Worm (Caenorhabditis elegans) whole organism, late embryonic: Measurements from ENCODE around the gene F26F2.3.

Source experiments
- C08G9.2 ChIP-seq: sonication (generic microtip); optimal IDR thresholded peaks from 2 replicates; lab custom pipeline; 2016; ENCODE audit warnings: mild to moderate bottlenecking, missing genetic modification characterization, moderate library complexity, missing compliant biosample characterization
- C38D4.7 ChIP-seq: fragments of 200-800 bp; sonication (Bioruptor generic); optimal IDR thresholded peaks from 2 replicates; lab custom pipeline; 2018; ENCODE audit warnings: mild to moderate bottlenecking, missing genetic modification characterization, moderate library complexity, missing compliant biosample characterization
- F13H6.1 ChIP-seq: sonication (generic microtip); optimal IDR thresholded peaks from 2 replicates; lab custom pipeline; 2016; ENCODE audit warnings: missing genetic modification characterization, missing compliant biosample characterization
- K02D7.2 ChIP-seq: sonication (generic microtip); optimal IDR thresholded peaks from 2 replicates; lab custom pipeline; 2017; ENCODE audit warnings: mild to moderate bottlenecking, missing genetic modification characterization, missing compliant biosample characterization
- K09A11.1 ChIP-seq: sonication (generic microtip); optimal IDR thresholded peaks from 2 replicates; lab custom pipeline; 2017; ENCODE audit warnings: antibody characterized with exemption, mild to moderate bottlenecking, missing genetic modification characterization, missing compliant biosample characterization; ENCODE audit not compliant: insufficient read depth
- ahr-1 ChIP-seq: sonication (generic microtip); optimal IDR thresholded peaks from 2 replicates; lab custom pipeline; 2016; ENCODE audit warnings: missing genetic modification characterization, missing compliant biosample characterization
- ama-1 ChIP-seq: fragments of 150-350 bp; optimal IDR thresholded peaks from 2 replicates; lab custom pipeline; 2014
- ceh-14 ChIP-seq: sonication (generic microtip); optimal IDR thresholded peaks from 2 replicates; lab custom pipeline; 2016; ENCODE audit warnings: missing genotype, missing genetic modification characterization, missing compliant biosample characterization
- ceh-18 ChIP-seq: sonication (generic microtip); optimal IDR thresholded peaks from 2 replicates; lab custom pipeline; 2016; ENCODE audit warnings: missing genetic modification characterization, missing compliant biosample characterization
- ceh-2 ChIP-seq: sonication (generic microtip); optimal IDR thresholded peaks from 2 replicates; lab custom pipeline; 2016; ENCODE audit warnings: missing genotype, missing genetic modification characterization, missing compliant biosample characterization
- ceh-22 ChIP-seq: sonication (generic microtip); optimal IDR thresholded peaks from 2 replicates; lab custom pipeline; 2017; ENCODE audit warnings: missing biosample characterization, missing genetic modification characterization
- ceh-24 ChIP-seq: sonication (generic microtip); optimal IDR thresholded peaks from 2 replicates; lab custom pipeline; 2016; ENCODE audit warnings: mild to moderate bottlenecking, missing genetic modification characterization, missing compliant biosample characterization
- ceh-31 ChIP-seq: sonication (generic microtip); optimal IDR thresholded peaks from 2 replicates; lab custom pipeline; 2016; ENCODE audit warnings: missing genetic modification characterization, missing compliant biosample characterization
- ceh-34 ChIP-seq: sonication (generic microtip); optimal IDR thresholded peaks from 2 replicates; lab custom pipeline; 2016; ENCODE audit warnings: mild to moderate bottlenecking, missing genetic modification characterization, missing compliant biosample characterization
- ceh-45 ChIP-seq: fragments of 200-800 bp; sonication (Bioruptor generic); IDR thresholded peaks from 2 replicates; pipeline ENCODE4 v1.3.6; 2022; ENCODE audit warnings: missing genetic modification reagents, missing genetic modification characterization, missing compliant biosample characterization
- ceh-48 ChIP-seq: sonication (generic microtip); optimal IDR thresholded peaks from 2 replicates; lab custom pipeline; 2016; ENCODE audit warnings: missing genetic modification characterization, inconsistent platforms, missing compliant biosample characterization
- ceh-9 ChIP-seq: sonication (generic microtip); optimal IDR thresholded peaks from 2 replicates; lab custom pipeline; 2016; ENCODE audit warnings: mild to moderate bottlenecking, missing genetic modification characterization, inconsistent platforms, missing compliant biosample characterization
- che-1 ChIP-seq: sonication (generic microtip); optimal IDR thresholded peaks from 2 replicates; lab custom pipeline; 2016; ENCODE audit warnings: mild to moderate bottlenecking, missing genetic modification characterization, missing compliant biosample characterization
- elt-4 ChIP-seq: sonication (generic microtip); optimal IDR thresholded peaks from 2 replicates; lab custom pipeline; 2016; ENCODE audit warnings: missing genetic modification characterization, missing compliant biosample characterization
- ets-4 ChIP-seq: sonication (generic microtip); optimal IDR thresholded peaks from 2 replicates; lab custom pipeline; 2016; ENCODE audit warnings: missing genetic modification characterization, missing compliant biosample characterization
- eyg-1 ChIP-seq: sonication (generic microtip); optimal IDR thresholded peaks from 2 replicates; lab custom pipeline; 2016; ENCODE audit warnings: missing genotype, missing genetic modification characterization, missing compliant biosample characterization
- fkh-10 ChIP-seq: fragments of 150-350 bp; optimal IDR thresholded peaks from 2 replicates; lab custom pipeline; 2014; ENCODE audit warnings: missing biosample characterization, missing genetic modification reagents, missing genetic modification characterization
- fkh-6 ChIP-seq: sonication (generic microtip); optimal IDR thresholded peaks from 2 replicates; lab custom pipeline; 2016; ENCODE audit warnings: missing genetic modification characterization, missing compliant biosample characterization
- hlh-15 ChIP-seq: sonication (generic microtip); optimal IDR thresholded peaks from 2 replicates; lab custom pipeline; 2016; ENCODE audit warnings: missing genetic modification characterization, missing compliant biosample characterization
- hlh-6 ChIP-seq: sonication (generic microtip); optimal IDR thresholded peaks from 2 replicates; lab custom pipeline; 2016; ENCODE audit warnings: missing genotype, missing genetic modification characterization, missing compliant biosample characterization
- lim-6 ChIP-seq: sonication (generic microtip); optimal IDR thresholded peaks from 2 replicates; lab custom pipeline; 2016; ENCODE audit warnings: missing genetic modification characterization, missing compliant biosample characterization
- lin-11 ChIP-seq: fragments of 200-800 bp; sonication (Bioruptor generic); optimal IDR thresholded peaks from 2 replicates; lab custom pipeline; 2018; ENCODE audit warnings: mild to moderate bottlenecking, missing genetic modification characterization, missing compliant biosample characterization
- mec-3 ChIP-seq: sonication (generic microtip); optimal IDR thresholded peaks from 2 replicates; lab custom pipeline; 2016; ENCODE audit warnings: borderline replicate concordance, missing genetic modification characterization, missing compliant biosample characterization
- nfya-1 ChIP-seq: sonication (generic microtip); optimal IDR thresholded peaks from 2 replicates; lab custom pipeline; 2017; ENCODE audit warnings: missing genetic modification characterization, mild to moderate bottlenecking, missing compliant biosample characterization, antibody characterized with exemption, moderate library complexity
- nhr-232 ChIP-seq: sonication (generic microtip); optimal IDR thresholded peaks from 2 replicates; lab custom pipeline; 2016; ENCODE audit warnings: missing genetic modification characterization, missing compliant biosample characterization
- odd-2 ChIP-seq: sonication (generic microtip); optimal IDR thresholded peaks from 2 replicates; lab custom pipeline; 2017; ENCODE audit warnings: antibody characterized with exemption, mild to moderate bottlenecking, missing genetic modification characterization, missing compliant biosample characterization
- pag-3 ChIP-seq: sonication (generic microtip); optimal IDR thresholded peaks from 2 replicates; lab custom pipeline; 2016; ENCODE audit warnings: missing compliant biosample characterization, missing genetic modification characterization, borderline replicate concordance
- pax-1 ChIP-seq: fragments of 150-350 bp; optimal IDR thresholded peaks from 2 replicates; lab custom pipeline; 2014; ENCODE audit warnings: missing biosample characterization, missing genetic modification characterization
- pha-4 ChIP-seq: fragments of 150-350 bp; optimal IDR thresholded peaks from 2 replicates; lab custom pipeline; 2018; ENCODE audit warnings: missing biosample characterization, missing genetic modification reagents, missing genetic modification characterization
- pqm-1 ChIP-seq: sonication (generic microtip); optimal IDR thresholded peaks from 2 replicates; lab custom pipeline; 2016; ENCODE audit warnings: missing genetic modification characterization, missing compliant biosample characterization
- ref-2 ChIP-seq: sonication (generic microtip); optimal IDR thresholded peaks from 2 replicates; lab custom pipeline; 2016; ENCODE audit warnings: missing genetic modification characterization, missing compliant biosample characterization
- sdc-2 ChIP-seq: sonication (generic microtip); optimal IDR thresholded peaks from 2 replicates; lab custom pipeline; 2016; ENCODE audit warnings: missing genotype, missing genetic modification characterization, missing compliant biosample characterization
- sox-2 ChIP-seq: fragments of 200-800 bp; sonication (Bioruptor generic); IDR thresholded peaks from 2 replicates; pipeline ENCODE4 v1.3.6; 2022; ENCODE audit warnings: missing genetic modification reagents, missing genetic modification characterization, missing compliant biosample characterization
- sox-4 ChIP-seq: sonication (generic microtip); optimal IDR thresholded peaks from 2 replicates; lab custom pipeline; 2017; ENCODE audit warnings: mild to moderate bottlenecking, missing genetic modification characterization, inconsistent platforms, missing compliant biosample characterization
- tbx-2 ChIP-seq: sonication (generic microtip); optimal IDR thresholded peaks from 2 replicates; lab custom pipeline; 2016; ENCODE audit warnings: missing genetic modification characterization, missing compliant biosample characterization
- tbx-7 ChIP-seq: sonication (generic microtip); optimal IDR thresholded peaks from 2 replicates; lab custom pipeline; 2016; ENCODE audit warnings: missing genotype, missing genetic modification characterization, missing compliant biosample characterization
- unc-3 ChIP-seq, 2 experiments: fragments of 200-800 bp in 1 of 2; sonication (Bioruptor generic) in 1 of 2; sonication (generic microtip) in 1 of 2; conservative IDR thresholded peaks in 1 of 2; optimal IDR thresholded peaks in 1 of 2; 2 replicates each; pipeline versions ENCODE4 v1.3.6 to Lab custom; 2016 to 2022; ENCODE audit warnings: missing compliant biosample characterization in 2 of 2, missing genetic modification characterization in 2 of 2, missing genetic modification reagents in 1 of 2
- unc-42 ChIP-seq: sonication (generic microtip); optimal IDR thresholded peaks from 2 replicates; lab custom pipeline; 2016; ENCODE audit warnings: missing genotype, missing genetic modification characterization, missing compliant biosample characterization
- unc-55 ChIP-seq: sonication (generic microtip); optimal IDR thresholded peaks from 2 replicates; lab custom pipeline; 2017; ENCODE audit warnings: missing biosample characterization, missing genetic modification reagents, missing genetic modification characterization
- ztf-16 ChIP-seq: sonication (generic microtip); optimal IDR thresholded peaks from 2 replicates; lab custom pipeline; 2017; ENCODE audit warnings: missing genetic modification characterization, missing compliant biosample characterization

F26F2.3 gene

ce11 chrV:20561795-20562194, 4.6 kb downstream of the F26F2.3 start, which contains the start of gene F26F2.1:
Gene F26F2.1 (minus strand): TSS chrV:20561895.
- no peak for TF ChIP-seq hlh-15 (tag; lab: Kevin White, UChicago)
- no peak for TF ChIP-seq ceh-14
- no peak for TF ChIP-seq hlh-6
- TF ChIP-seq pha-4, result no peak
- TF ChIP-seq sox-2 (GFP tag; lab: Robert Waterston, UW), result no peak
- TF ChIP-seq sdc-2 (tag; lab: Kevin White, UChicago), result no peak
- no peak for TF ChIP-seq tbx-2 (tag; lab: Kevin White, UChicago)
- no peak for TF ChIP-seq che-1 (tag; lab: Kevin White, UChicago)
- TF ChIP-seq nhr-232 (tag; lab: Kevin White, UChicago), result no peak
- no peak for TF ChIP-seq F13H6.1
- no peak for TF ChIP-seq K02D7.2 (tag; lab: Kevin White, UChicago)
- TF ChIP-seq unc-55 (GFP tag; lab: Kevin White, UChicago), result no peak
- TF ChIP-seq, all 69 proteins: peak for 0

- no peak for TF ChIP-seq ceh-34 (tag; lab: Kevin White, UChicago)
- TF ChIP-seq eyg-1 (tag; lab: Kevin White, UChicago), result no peak
- no peak for TF ChIP-seq ref-2
- no peak for TF ChIP-seq elt-4
- TF ChIP-seq che-1 (tag; lab: Kevin White, UChicago), result no peak
- no peak for TF ChIP-seq K09A11.1
- no peak for TF ChIP-seq ceh-9 (tag; lab: Kevin White, UChicago)
- no peak for TF ChIP-seq C08G9.2 (tag; lab: Kevin White, UChicago)
- no peak for TF ChIP-seq ceh-24 (tag; lab: Kevin White, UChicago)
- no peak for TF ChIP-seq ahr-1 (tag; lab: Kevin White, UChicago)
- no peak for TF ChIP-seq ceh-31 (tag; lab: Kevin White, UChicago)
- TF ChIP-seq odd-2, result no peak
- no peak for TF ChIP-seq nhr-232 (tag; lab: Kevin White, UChicago)
- no peak for TF ChIP-seq pag-3 (tag; lab: Kevin White, UChicago)
- TF ChIP-seq ceh-14, result no peak
These were observed 8.1 kb downstream of the F26F2.3 start, which contains the start of gene abf-4 for ce11 chrV:20558270-20558669. Gene abf-4 (minus strand): TSS chrV:20558370.

DNA sequence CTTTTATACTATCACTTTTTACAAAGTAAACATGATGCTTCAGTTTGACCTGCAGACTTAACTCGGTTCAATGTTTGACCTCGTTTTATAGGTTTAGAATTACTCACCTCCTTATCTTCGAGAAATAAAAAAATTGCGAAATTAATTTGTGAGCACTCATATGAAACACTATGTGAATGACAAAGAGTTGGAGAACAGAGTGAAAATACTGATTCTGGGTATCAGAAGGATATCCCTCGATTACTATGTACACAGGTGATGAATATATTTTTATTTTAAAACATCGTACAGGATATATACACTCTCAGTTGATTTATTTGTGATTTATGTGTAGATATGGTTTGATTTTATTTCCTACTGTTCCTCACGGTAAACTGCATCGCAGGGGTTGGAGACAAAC, 10.1 kb downstream of the F26F2.3 start, which contains the start of gene Y38H6C.23:
Gene Y38H6C.23, minus strand, starts transcription at position 101 of the 400 bp plus-strand sequence.
- TF ChIP-seq ceh-2 (tag; lab: Kevin White, UChicago) (no peak), mec-3 (no peak), hlh-15 (tag; lab: Kevin White, UChicago) (no peak), hlh-6 (no peak), ceh-45 (GFP tag; lab: Robert Waterston, UW) (no peak), ceh-24 (tag; lab: Kevin White, UChicago) (no peak), lin-11 (tag; lab: Kevin White, UChicago) (no peak), unc-42 (tag; lab: Kevin White, UChicago) (no peak), pqm-1 (tag; lab: Kevin White, UChicago) (no peak), ceh-48 (tag; lab: Kevin White, UChicago) (no peak), fkh-10 (GFP tag; lab: Kevin White, UChicago) (no peak), tbx-2 (tag; lab: Kevin White, UChicago) (no peak), F13H6.1 (no peak), fkh-6 (no peak), sox-4 (tag; lab: Kevin White, UChicago) (no peak), ama-1 (no peak)
- TF ChIP-seq, all 69 proteins: peak for 0

DNA sequence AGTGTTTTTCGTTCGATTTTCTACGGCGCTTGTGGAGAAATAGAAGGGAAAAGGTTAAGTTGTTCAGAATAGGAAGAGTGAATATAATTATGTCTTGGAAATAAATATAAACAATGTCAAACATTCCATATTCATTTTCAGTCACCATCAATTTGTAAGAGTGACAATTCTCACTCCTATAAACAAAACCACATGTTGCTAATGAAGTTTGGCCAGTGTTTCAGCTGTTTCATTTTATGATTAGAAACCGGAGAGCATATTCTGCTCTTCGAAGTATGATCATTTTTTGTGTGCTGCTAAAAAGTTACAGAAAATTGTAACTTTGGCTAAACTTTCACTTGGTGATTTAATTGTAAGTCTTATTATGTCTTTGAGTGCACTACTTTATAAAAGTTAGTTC, 11.2 kb downstream of the F26F2.3 start, which contains the start of gene Y38H6C.21:
Gene Y38H6C.21, minus strand, starts transcription at position 148 of the 400 bp plus-strand sequence.
- TF ChIP-seq hlh-15 (tag; lab: Kevin White, UChicago) (no peak), unc-3 (GFP tag; conservative IDR thresholded peaks at IDR 0.05; lab: Robert Waterston, UW) (no peak), unc-3 (tag; optimal IDR thresholded peaks at IDR 0.05; lab: Kevin White, UChicago) (no peak), tbx-7 (tag; lab: Kevin White, UChicago) (no peak), nfya-1 (no peak), pax-1 (tag; lab: Kevin White, UChicago) (no peak), sdc-2 (tag; lab: Kevin White, UChicago) (no peak), ceh-2 (tag; lab: Kevin White, UChicago) (no peak), lim-6 (tag; lab: Kevin White, UChicago) (no peak), ceh-18 (tag; lab: Kevin White, UChicago) (no peak), C38D4.7 (GFP tag; lab: Kevin White, UChicago) (no peak), ztf-16 (tag; lab: Kevin White, UChicago) (no peak), ceh-9 (tag; lab: Kevin White, UChicago) (no peak), ets-4 (no peak), K02D7.2 (tag; lab: Kevin White, UChicago) (no peak), ceh-22 (tag; lab: Kevin White, UChicago) (no peak)
